Worm (Caenorhabditis elegans) whole organism, L2 larva: ENCODE data around the gene cnc-8.
A peak's percentile ranks its signal among the peaks of the same experiment; 100 is the strongest.

Experiments used
- C34F6.9 ChIP-seq: fragments of 150-350 bp; optimal IDR thresholded peaks from 2 replicates; lab custom pipeline; 2014; ENCODE audit warnings: missing biosample characterization, missing genetic modification characterization
- F13H6.1 ChIP-seq: sonication (generic microtip); optimal IDR thresholded peaks from 2 replicates; lab custom pipeline; 2016; ENCODE audit warnings: missing genetic modification characterization, missing compliant biosample characterization
- R02D3.7 ChIP-seq: fragments of 150-350 bp; optimal IDR thresholded peaks from 2 replicates; lab custom pipeline; 2014; ENCODE audit warnings: missing biosample characterization, missing genetic modification characterization
- ZK546.5 ChIP-seq: sonication (generic microtip); optimal IDR thresholded peaks from 2 replicates; lab custom pipeline; 2017; ENCODE audit warnings: missing biosample characterization, missing genetic modification characterization
- alr-1 ChIP-seq: fragments of 150-350 bp; optimal IDR thresholded peaks from 2 replicates; lab custom pipeline; 2014; ENCODE audit warnings: missing biosample characterization, missing genetic modification characterization
- ama-1 ChIP-seq: fragments of 150-350 bp; optimal IDR thresholded peaks from 2 replicates; lab custom pipeline; 2018; ENCODE audit warnings: inconsistent platforms
- blmp-1 ChIP-seq: sonication (generic microtip); optimal IDR thresholded peaks from 2 replicates; lab custom pipeline; 2017; ENCODE audit warnings: missing genetic modification characterization, mild to moderate bottlenecking, missing compliant biosample characterization, antibody characterized with exemption, moderate library complexity; ENCODE audit not compliant: insufficient read depth
- crh-2 ChIP-seq: sonication (generic microtip); optimal IDR thresholded peaks from 2 replicates; lab custom pipeline; 2017; ENCODE audit warnings: missing biosample characterization, missing genetic modification characterization
- egl-27 ChIP-seq: sonication (generic microtip); optimal IDR thresholded peaks from 3 replicates; lab custom pipeline; 2017; ENCODE audit warnings: missing biosample characterization, missing genetic modification reagents, missing genetic modification characterization
- elt-1 ChIP-seq: fragments of 150-350 bp; optimal IDR thresholded peaks from 2 replicates; lab custom pipeline; 2014; ENCODE audit warnings: missing biosample characterization, missing genetic modification characterization
- elt-3 ChIP-seq: sonication (generic microtip); optimal IDR thresholded peaks from 2 replicates; lab custom pipeline; 2017; ENCODE audit warnings: missing biosample characterization, missing genetic modification characterization
- fos-1 ChIP-seq: fragments of 150-350 bp; optimal IDR thresholded peaks from 2 replicates; lab custom pipeline; 2014; ENCODE audit warnings: missing biosample characterization, missing genetic modification characterization
- gmeb-1 ChIP-seq: fragments of 150-350 bp; optimal IDR thresholded peaks from 2 replicates; lab custom pipeline; 2014; ENCODE audit warnings: missing biosample characterization, missing genetic modification characterization
- lin-11 ChIP-seq: fragments of 150-350 bp; sonication (generic microtip); optimal IDR thresholded peaks from 2 replicates; lab custom pipeline; 2014; ENCODE audit warnings: missing biosample characterization, missing genetic modification characterization, inconsistent platforms, mixed read lengths
- lin-13 ChIP-seq: fragments of 150-350 bp; optimal IDR thresholded peaks from 2 replicates; lab custom pipeline; 2014; ENCODE audit warnings: missing biosample characterization, missing genetic modification reagents, missing genetic modification characterization
- lin-39 ChIP-seq: fragments of 150-350 bp; optimal IDR thresholded peaks from 2 replicates; lab custom pipeline; 2014; ENCODE audit warnings: missing biosample characterization, missing genetic modification reagents, missing genetic modification characterization
- lsy-2 ChIP-seq, 2 experiments: fragments of 150-350 bp in 1 of 2; sonication (generic microtip) in 1 of 2; optimal IDR thresholded peaks; 2 replicates each; lab custom pipeline; 2014 to 2017; ENCODE audit warnings: missing biosample characterization in 2 of 2, missing genetic modification characterization in 2 of 2
- mab-5 ChIP-seq: fragments of 150-350 bp; optimal IDR thresholded peaks from 2 replicates; lab custom pipeline; 2014; ENCODE audit warnings: missing biosample characterization, missing genetic modification characterization
- mbf-1 ChIP-seq: sonication (generic microtip); optimal IDR thresholded peaks from 2 replicates; lab custom pipeline; 2017; ENCODE audit warnings: missing biosample characterization, missing genetic modification characterization
- nhr-11 ChIP-seq: fragments of 150-350 bp; optimal IDR thresholded peaks from 2 replicates; lab custom pipeline; 2014; ENCODE audit warnings: missing biosample characterization, missing genetic modification characterization
- nhr-12 ChIP-seq: fragments of 150-350 bp; optimal IDR thresholded peaks from 2 replicates; lab custom pipeline; 2014; ENCODE audit warnings: missing biosample characterization, missing genetic modification characterization
- nhr-129 ChIP-seq: fragments of 150-350 bp; optimal IDR thresholded peaks from 2 replicates; lab custom pipeline; 2014; ENCODE audit warnings: missing biosample characterization, missing genetic modification characterization
- nhr-21 ChIP-seq: fragments of 150-350 bp; optimal IDR thresholded peaks from 2 replicates; lab custom pipeline; 2014; ENCODE audit warnings: missing biosample characterization, missing genetic modification characterization
- nhr-23 ChIP-seq: fragments of 150-350 bp; optimal IDR thresholded peaks from 2 replicates; lab custom pipeline; 2014; ENCODE audit warnings: missing biosample characterization, missing genetic modification reagents, missing genetic modification characterization
- nhr-25 ChIP-seq: fragments of 150-350 bp; sonication (generic microtip); optimal IDR thresholded peaks from 3 replicates; lab custom pipeline; 2014; ENCODE audit warnings: missing biosample characterization, missing genetic modification characterization
- nhr-6 ChIP-seq: fragments of 150-350 bp; optimal IDR thresholded peaks from 2 replicates; lab custom pipeline; 2014; ENCODE audit warnings: missing biosample characterization, missing genetic modification characterization
- nhr-77 ChIP-seq: fragments of 150-350 bp; optimal IDR thresholded peaks from 2 replicates; lab custom pipeline; 2014; ENCODE audit warnings: missing biosample characterization, missing genetic modification characterization
- sem-4 ChIP-seq: fragments of 150-350 bp; optimal IDR thresholded peaks from 2 replicates; lab custom pipeline; 2014; ENCODE audit warnings: missing biosample characterization, missing genetic modification reagents, missing genetic modification characterization
- sma-3 ChIP-seq: sonication (generic microtip); optimal IDR thresholded peaks from 2 replicates; lab custom pipeline; 2016; ENCODE audit warnings: missing genetic modification reagents, missing genetic modification characterization, missing compliant biosample characterization
- sma-9 ChIP-seq, 2 experiments: fragments of 150-350 bp in 1 of 2; sonication (generic microtip) in 1 of 2; optimal IDR thresholded peaks; 2 replicates each; lab custom pipeline; 2014 to 2016; ENCODE audit warnings: missing genetic modification characterization in 2 of 2, mild to moderate bottlenecking in 1 of 2, missing biosample characterization in 1 of 2, missing compliant biosample characterization in 1 of 2, missing genetic modification reagents in 1 of 2, moderate library complexity in 1 of 2
- snpc-4 ChIP-seq: fragments of 150-350 bp; optimal IDR thresholded peaks from 2 replicates; lab custom pipeline; 2014; ENCODE audit warnings: missing biosample characterization, missing genetic modification characterization
- unc-39 ChIP-seq: fragments of 150-350 bp; optimal IDR thresholded peaks from 2 replicates; lab custom pipeline; 2014; ENCODE audit warnings: missing biosample characterization, missing genetic modification characterization
- unc-62 ChIP-seq: fragments of 150-350 bp; optimal IDR thresholded peaks from 2 replicates; lab custom pipeline; 2014; ENCODE audit warnings: missing biosample characterization, missing genetic modification reagents, missing genetic modification characterization
- ztf-1 ChIP-seq: fragments of 200-800 bp; sonication (Bioruptor generic); conservative IDR thresholded peaks from 2 replicates; pipeline ENCODE4 v1.3.6; 2022; ENCODE audit warnings: missing genetic modification characterization, missing compliant biosample characterization
- ztf-11 ChIP-seq: sonication (generic microtip); optimal IDR thresholded peaks from 2 replicates; lab custom pipeline; 2017; ENCODE audit warnings: missing biosample characterization, missing genetic modification characterization
- ztf-4 ChIP-seq: fragments of 150-350 bp; optimal IDR thresholded peaks from 2 replicates; lab custom pipeline; 2014; ENCODE audit warnings: missing biosample characterization, missing genetic modification characterization

Gene cnc-8

DNA sequence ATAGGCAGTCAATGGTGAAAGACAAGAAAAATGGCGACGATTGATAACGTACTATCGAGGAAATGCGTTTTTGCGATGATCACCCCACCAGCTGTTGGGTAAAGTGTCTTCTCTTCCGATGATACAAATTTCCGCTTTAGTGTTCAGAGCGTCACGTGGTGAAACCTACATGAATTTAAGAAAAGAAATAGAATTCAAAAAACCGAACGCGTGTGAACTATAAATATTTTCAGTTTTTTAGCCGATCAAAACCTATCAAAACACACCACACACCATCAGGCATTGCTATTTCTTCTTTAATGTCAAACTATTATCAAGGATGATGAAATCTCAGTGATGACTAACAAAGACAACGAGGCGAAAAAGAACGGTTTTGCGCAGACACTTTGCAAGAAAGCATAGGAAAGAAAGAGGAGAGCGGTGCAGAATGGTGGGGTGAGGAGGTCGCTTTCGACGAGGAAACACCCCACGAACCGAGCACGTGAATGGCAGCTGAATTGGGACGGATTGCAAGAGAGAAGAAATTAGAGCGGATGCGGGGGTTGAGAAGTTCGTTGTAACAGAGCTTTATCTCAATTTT lies 25.7 kb downstream of the cnc-8 start:
- TF ChIP-seq R02D3.7 (tag; lab: Kevin White, UChicago) (no peak), nhr-25 (tag; lab: Kevin White, UChicago) (no peak), blmp-1 (tag; lab: Kevin White, UChicago) (peak; percentile 26), nhr-12 (tag; lab: Kevin White, UChicago) (no peak), ztf-4 (tag; lab: Kevin White, UChicago) (no peak), crh-2 (tag; lab: Kevin White, UChicago) (peak; percentile 27), fos-1 (tag; lab: Kevin White, UChicago) (peak; percentile 40), alr-1 (no peak), unc-39 (tag; lab: Kevin White, UChicago) (no peak), ztf-11 (tag; lab: Kevin White, UChicago) (no peak), nhr-129 (tag; lab: Kevin White, UChicago) (peak; percentile 50), ama-1 (lab: Kevin White, UChicago) (no peak), nhr-21 (tag; lab: Kevin White, UChicago) (peak; percentile 39), sem-4 (peak; percentile 68), lin-11 (tag; lab: Kevin White, UChicago) (no peak), F13H6.1 (tag; lab: Kevin White, UChicago) (peak; percentile 39), sma-9 (GFP tag; optimal IDR thresholded peaks at IDR 0.05; lab: Kevin White, UChicago) (peak; percentile 91), sma-9 (tag; optimal IDR thresholded peaks at IDR 0.05; lab: Kevin White, UChicago) (no peak), mab-5 (tag; lab: Kevin White, UChicago) (no peak), sma-3 (GFP tag; lab: Kevin White, UChicago) (peak; percentile 77), nhr-23 (tag; lab: Kevin White, UChicago) (no peak), C34F6.9 (tag; lab: Kevin White, UChicago) (peak; percentile 48), lsy-2 (tag; optimal IDR thresholded peaks at IDR 0.05; lab: Kevin White, UChicago) (peak in 1 of 2 experiments; percentile 37), nhr-6 (tag; lab: Kevin White, UChicago) (peak; percentile 2), nhr-77 (tag; lab: Kevin White, UChicago) (no peak), elt-3 (tag; lab: Kevin White, UChicago) (no peak), unc-62 (GFP tag; lab: Kevin White, UChicago) (no peak), egl-27 (tag; lab: Kevin White, UChicago) (peak; percentile 47), mbf-1 (no peak), lin-13 (GFP tag; lab: Kevin White, UChicago) (peak; percentile 6)

ce11 chrX:10333301-10333854 lies 27.0 kb downstream of the cnc-8 start, which contains the start of gene R07E3.4:
TSS of gene R07E3.4 (minus strand) at chrX:10333351.
- no peak for TF ChIP-seq nhr-77 (tag; lab: Kevin White, UChicago)
- peak; percentile 22 for TF ChIP-seq fos-1 (tag; lab: Kevin White, UChicago)
- no peak for TF ChIP-seq ZK546.5 (tag; lab: Kevin White, UChicago)
- TF ChIP-seq crh-2 (tag; lab: Kevin White, UChicago): peak; percentile 18
- TF ChIP-seq F13H6.1 (tag; lab: Kevin White, UChicago): peak; percentile 20
- no peak for TF ChIP-seq elt-1 (tag; lab: Kevin White, UChicago)
- no peak for TF ChIP-seq gmeb-1 (tag; lab: Kevin White, UChicago)
- TF ChIP-seq snpc-4: no peak
- peak; percentile 29 for TF ChIP-seq C34F6.9 (tag; lab: Kevin White, UChicago)
- no peak for TF ChIP-seq ztf-11 (tag; lab: Kevin White, UChicago)
- no peak for TF ChIP-seq ztf-1 (GFP tag; lab: Robert Waterston, UW)
- peak; percentile 14 for TF ChIP-seq nhr-25 (tag; lab: Kevin White, UChicago)
- peak; percentile 23 for TF ChIP-seq sma-3 (GFP tag; lab: Kevin White, UChicago)
- TF ChIP-seq sma-9 (GFP tag; optimal IDR thresholded peaks at IDR 0.05; lab: Kevin White, UChicago): peak; percentile 75
- no peak for TF ChIP-seq sma-9 (tag; optimal IDR thresholded peaks at IDR 0.05; lab: Kevin White, UChicago)
- TF ChIP-seq egl-27 (tag; lab: Kevin White, UChicago): peak; percentile 75

DNA sequence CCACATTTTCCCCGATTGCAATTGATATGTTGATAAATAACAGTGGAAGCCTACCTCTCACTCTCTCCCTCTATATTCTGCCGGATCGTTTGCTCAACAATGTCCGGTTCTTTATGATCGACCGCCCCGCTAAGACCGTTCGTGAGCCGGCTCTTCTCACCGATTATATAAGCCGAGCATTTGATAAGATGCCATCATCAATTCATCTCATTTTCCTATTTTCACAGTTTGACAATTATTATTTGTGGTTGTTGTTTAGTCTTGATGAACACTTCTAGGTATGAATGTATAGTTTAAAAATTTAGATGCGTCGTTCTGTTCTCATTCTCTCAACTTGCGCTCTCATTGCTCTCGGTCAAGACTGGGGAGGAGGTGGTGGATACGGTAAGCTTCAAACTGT lies 29.7 kb downstream of the cnc-8 start, which contains the start of gene idpa-3:
Gene idpa-3, plus strand, starts transcription at position 301 of the 400 bp plus-strand sequence.
- no peak for TF ChIP-seq ztf-4 (tag; lab: Kevin White, UChicago)
- TF ChIP-seq lin-39 (tag; lab: Kevin White, UChicago): no peak
- no peak for TF ChIP-seq sma-3 (GFP tag; lab: Kevin White, UChicago)
- TF ChIP-seq nhr-11: no peak
- no peak for TF ChIP-seq ama-1 (lab: Kevin White, UChicago)
- TF ChIP-seq nhr-6 (tag; lab: Kevin White, UChicago): no peak
- TF ChIP-seq, all 48 proteins: peak for 0
